Fruit fly (Drosophila melanogaster) whole organism, embryonic: Measurements from ENCODE around the gene CG6441.

Experiments used
- Antp ChIP-seq: fragments of 200-800 bp; sonication (Bioruptor generic); optimal IDR thresholded peaks from 3 replicates; lab custom pipeline; 2016; ENCODE audit warnings: missing biosample characterization, missing genetic modification characterization
- B-H1 ChIP-seq: fragments of 200-800 bp; sonication (Bioruptor generic); IDR thresholded peaks from 3 replicates; pipeline ENCODE4 v1.3.6; 2022; ENCODE audit warnings: missing biosample characterization, missing genetic modification characterization
- Bdp1 ChIP-seq: fragments of 200-800 bp; sonication (Bioruptor generic); optimal IDR thresholded peaks from 3 replicates; lab custom pipeline; 2016; ENCODE audit warnings: missing biosample characterization, missing genetic modification characterization
- Bgb ChIP-seq: fragments of 200-800 bp; sonication (Bioruptor generic); IDR thresholded peaks from 2 replicates; pipeline ENCODE4 v1.3.6; 2022; ENCODE audit warnings: missing biosample characterization, missing genetic modification characterization; ENCODE audit not compliant: partially characterized antibody
- CG10147 ChIP-seq: fragments of 200-800 bp; sonication (Bioruptor generic); optimal IDR thresholded peaks from 2 replicates; lab custom pipeline; 2019; ENCODE audit warnings: missing biosample characterization, mild to moderate bottlenecking, missing genetic modification characterization, moderate library complexity
- CG10543 ChIP-seq: fragments of 200-800 bp; sonication (Bioruptor generic); optimal IDR thresholded peaks from 3 replicates; lab custom pipeline; 2017; ENCODE audit warnings: missing biosample characterization, mild to moderate bottlenecking, missing genetic modification characterization, moderate library complexity
- CG11247 ChIP-seq: fragments of 200-800 bp; sonication (Bioruptor generic); IDR thresholded peaks from 2 replicates; pipeline ENCODE4 v1.3.6; 2022; ENCODE audit warnings: missing biosample characterization, missing genetic modification characterization
- CG12236 ChIP-seq: fragments of 200-800 bp; sonication (Bioruptor generic); optimal IDR thresholded peaks from 2 replicates; lab custom pipeline; 2016; ENCODE audit warnings: missing biosample characterization, missing genetic modification characterization
- CG12391 ChIP-seq: fragments of 200-800 bp; sonication (Bioruptor generic); optimal IDR thresholded peaks from 3 replicates; lab custom pipeline; 2018; ENCODE audit warnings: missing biosample characterization, mild to moderate bottlenecking, missing genetic modification characterization, moderate library complexity
- CG14667 ChIP-seq: fragments of 200-800 bp; sonication (Bioruptor generic); IDR thresholded peaks from 2 replicates; pipeline ENCODE4 v1.3.6; 2022; ENCODE audit warnings: missing biosample characterization, missing genetic modification characterization
- CG1792 ChIP-seq: fragments of 200-800 bp; sonication (Bioruptor generic); optimal IDR thresholded peaks from 2 replicates; lab custom pipeline; 2016; ENCODE audit warnings: missing biosample characterization, missing genetic modification characterization
- CG18476 ChIP-seq: fragments of 200-800 bp; sonication (Bioruptor generic); optimal IDR thresholded peaks from 2 replicates; lab custom pipeline; 2016; ENCODE audit warnings: missing biosample characterization, mild to moderate bottlenecking, missing genetic modification characterization
- CG18619 ChIP-seq: fragments of 200-800 bp; sonication (Bioruptor generic); optimal IDR thresholded peaks from 3 replicates; lab custom pipeline; 2017; ENCODE audit warnings: missing biosample characterization, mild to moderate bottlenecking, missing genetic modification characterization
- CG18764 ChIP-seq: fragments of 200-800 bp; sonication (Bioruptor generic); optimal IDR thresholded peaks from 3 replicates; lab custom pipeline; 2016; ENCODE audit warnings: missing biosample characterization, missing genetic modification characterization
- CG31224 ChIP-seq: fragments of 200-800 bp; sonication (Bioruptor generic); IDR thresholded peaks from 2 replicates; pipeline ENCODE4 v1.3.6; 2022; ENCODE audit warnings: missing biosample characterization, missing genetic modification characterization
- CG6689 ChIP-seq: fragments of 200-800 bp; sonication (Bioruptor generic); IDR thresholded peaks from 2 replicates; pipeline ENCODE4 v1.3.6; 2022; ENCODE audit warnings: missing biosample characterization, missing genetic modification characterization
- CG7786 ChIP-seq: fragments of 200-800 bp; sonication (Bioruptor generic); optimal IDR thresholded peaks from 2 replicates; lab custom pipeline; 2016; ENCODE audit warnings: missing biosample characterization, missing genetic modification characterization
- CG7839 ChIP-seq: fragments of 200-800 bp; sonication (Bioruptor generic); optimal IDR thresholded peaks from 3 replicates; lab custom pipeline; 2018; ENCODE audit warnings: missing biosample characterization, mild to moderate bottlenecking, missing genetic modification characterization, moderate library complexity
- CG9215 ChIP-seq: fragments of 200-800 bp; sonication (Bioruptor generic); IDR thresholded peaks from 2 replicates; pipeline ENCODE4 v1.3.6; 2022; ENCODE audit warnings: missing biosample characterization, missing genetic modification characterization
- CG9609 ChIP-seq: fragments of 200-800 bp; sonication (Bioruptor generic); optimal IDR thresholded peaks from 3 replicates; lab custom pipeline; 2016; ENCODE audit warnings: missing biosample characterization, missing genetic modification characterization
- Dek ChIP-seq: fragments of 200-800 bp; sonication (Bioruptor generic); optimal IDR thresholded peaks from 3 replicates; lab custom pipeline; 2019; ENCODE audit warnings: missing biosample characterization, mild to moderate bottlenecking, missing genetic modification characterization, moderate library complexity
- Dfd ChIP-seq, 2 experiments: fragments of >200 bp; optimal IDR thresholded peaks; 2 replicates each; lab custom pipeline; 2017; ENCODE audit warnings: missing biosample characterization in 2 of 2, missing genetic modification characterization in 2 of 2
- Dip2 ChIP-seq: fragments of 200-800 bp; sonication (Bioruptor generic); IDR thresholded peaks from 2 replicates; pipeline ENCODE4 v1.3.6; 2022; ENCODE audit warnings: missing biosample characterization, missing genetic modification characterization
- E2f1 ChIP-seq: fragments of 200-800 bp; sonication (Bioruptor generic); IDR thresholded peaks from 2 replicates; pipeline ENCODE4 v1.3.6; 2022; ENCODE audit warnings: missing biosample characterization, missing genetic modification characterization
- MBD-R2 ChIP-seq: fragments of 200-800 bp; sonication (Bioruptor generic); IDR thresholded peaks from 2 replicates; pipeline ENCODE4 v1.3.6; 2022; ENCODE audit warnings: missing biosample characterization, missing genetic modification characterization
- MTF-1 ChIP-seq: fragments of 200-800 bp; sonication (Bioruptor generic); optimal IDR thresholded peaks from 2 replicates; lab custom pipeline; 2018; ENCODE audit warnings: missing biosample characterization, mild to moderate bottlenecking, missing genetic modification characterization, borderline replicate concordance
- Pdp1 ChIP-seq, 2 experiments: fragments of 200-800 bp; sonication (Bioruptor generic); optimal IDR thresholded peaks; 3 replicates each; lab custom pipeline; 2016; ENCODE audit warnings: missing biosample characterization in 2 of 2, missing genetic modification characterization in 2 of 2, mild to moderate bottlenecking in 1 of 2, moderate library complexity in 1 of 2
- Side ChIP-seq: fragments of 200-800 bp; sonication (Bioruptor generic); optimal IDR thresholded peaks from 2 replicates; lab custom pipeline; 2016; ENCODE audit warnings: missing biosample characterization, missing genetic modification characterization
- Xrp1 ChIP-seq: fragments of 200-800 bp; sonication (Bioruptor generic); IDR thresholded peaks from 2 replicates; pipeline ENCODE4 v1.3.6; 2022; ENCODE audit warnings: missing biosample characterization, missing genetic modification characterization
- ara ChIP-seq: fragments of 200-800 bp; sonication (Bioruptor generic); IDR thresholded peaks from 2 replicates; pipeline ENCODE4 v1.3.6; 2022; ENCODE audit warnings: missing biosample characterization, missing genetic modification characterization
- bab2 ChIP-seq: fragments of 200-800 bp; sonication (Bioruptor generic); optimal IDR thresholded peaks from 2 replicates; lab custom pipeline; 2016; ENCODE audit warnings: missing biosample characterization, missing genetic modification characterization
- bowl ChIP-seq: fragments of 200-800 bp; sonication (Bioruptor generic); IDR thresholded peaks from 2 replicates; pipeline ENCODE4 v1.3.6; 2022; ENCODE audit warnings: missing biosample characterization, missing genetic modification characterization
- ci ChIP-seq: fragments of 200-800 bp; sonication (Bioruptor generic); IDR thresholded peaks from 3 replicates; pipeline ENCODE4 v1.3.6; 2022; ENCODE audit warnings: missing biosample characterization, missing genetic modification characterization
- corto ChIP-seq: fragments of 200-800 bp; sonication (Bioruptor generic); optimal IDR thresholded peaks from 2 replicates; lab custom pipeline; 2016; ENCODE audit warnings: missing biosample characterization, mild to moderate bottlenecking, missing genetic modification characterization, moderate library complexity
- dm ChIP-seq: fragments of 200-800 bp; sonication (Bioruptor generic); optimal IDR thresholded peaks from 3 replicates; lab custom pipeline; 2016; ENCODE audit warnings: missing biosample characterization, missing genetic modification characterization
- eve ChIP-seq, 2 experiments: fragments of >200 bp; optimal IDR thresholded peaks; 2 replicates each; lab custom pipeline; 2017; ENCODE audit warnings: missing biosample characterization in 2 of 2, missing genetic modification characterization in 2 of 2
- ewg ChIP-seq: fragments of 200-800 bp; sonication (Bioruptor generic); optimal IDR thresholded peaks from 3 replicates; lab custom pipeline; 2017; ENCODE audit warnings: mild to moderate bottlenecking, missing biosample characterization, missing genetic modification reagents, missing genetic modification characterization
- fd64A ChIP-seq: fragments of 200-800 bp; sonication (Bioruptor generic); optimal IDR thresholded peaks from 3 replicates; lab custom pipeline; 2018; ENCODE audit warnings: missing biosample characterization, mild to moderate bottlenecking, missing genetic modification characterization
- ftz-f1 ChIP-seq: fragments of 200-800 bp; sonication (Bioruptor generic); optimal IDR thresholded peaks from 2 replicates; lab custom pipeline; 2016; ENCODE audit warnings: missing biosample characterization, missing genetic modification characterization
- gro ChIP-seq: fragments of 200-800 bp; sonication (Bioruptor generic); optimal IDR thresholded peaks from 2 replicates; lab custom pipeline; 2016; ENCODE audit warnings: missing biosample characterization, missing genetic modification characterization
- gt ChIP-seq: fragments of 200-800 bp; sonication (Bioruptor generic); IDR thresholded peaks from 2 replicates; pipeline ENCODE4 v1.3.6; 2022; ENCODE audit warnings: missing biosample characterization, missing genetic modification characterization
- ham ChIP-seq: fragments of 200-800 bp; sonication (Bioruptor generic); IDR thresholded peaks from 2 replicates; pipeline ENCODE4 v1.3.6; 2022; ENCODE audit warnings: missing biosample characterization, missing genetic modification characterization
- ind ChIP-seq: fragments of 200-800 bp; sonication (Bioruptor generic); optimal IDR thresholded peaks from 3 replicates; lab custom pipeline; 2016; ENCODE audit warnings: missing biosample characterization, missing genetic modification characterization
- insv ChIP-seq, 2 experiments: fragments of 200-800 bp; sonication (Bioruptor generic); optimal IDR thresholded peaks; 3 replicates each; lab custom pipeline; 2016 to 2018; ENCODE audit warnings: missing biosample characterization in 2 of 2, missing genetic modification characterization in 2 of 2
- phol ChIP-seq: fragments of 200-800 bp; sonication (Bioruptor generic); optimal IDR thresholded peaks from 3 replicates; lab custom pipeline; 2018; ENCODE audit warnings: missing biosample characterization, mild to moderate bottlenecking, missing genetic modification characterization, moderate library complexity
- repo ChIP-seq: fragments of 200-800 bp; sonication (Bioruptor generic); optimal IDR thresholded peaks from 2 replicates; lab custom pipeline; 2016; ENCODE audit warnings: missing biosample characterization, missing genetic modification characterization
- sens-2 ChIP-seq: fragments of 200-800 bp; sonication (Bioruptor generic); IDR thresholded peaks from 2 replicates; pipeline ENCODE4 v1.3.6; 2022; ENCODE audit warnings: missing biosample characterization, missing genetic modification characterization
- shn ChIP-seq: fragments of 200-800 bp; sonication (Bioruptor generic); optimal IDR thresholded peaks from 3 replicates; lab custom pipeline; 2016; ENCODE audit warnings: missing biosample characterization, missing genetic modification characterization
- sob ChIP-seq: fragments of 200-800 bp; sonication (Bioruptor generic); IDR thresholded peaks from 2 replicates; pipeline ENCODE4 v1.3.6; 2022; ENCODE audit warnings: missing biosample characterization, missing genetic modification characterization
- vnd ChIP-seq: fragments of 200-800 bp; sonication (Bioruptor generic); IDR thresholded peaks from 3 replicates; pipeline ENCODE4 v1.3.6; 2022; ENCODE audit warnings: missing biosample characterization, missing genetic modification characterization; ENCODE audit not compliant: partially characterized antibody

The CG6441 gene

DNA sequence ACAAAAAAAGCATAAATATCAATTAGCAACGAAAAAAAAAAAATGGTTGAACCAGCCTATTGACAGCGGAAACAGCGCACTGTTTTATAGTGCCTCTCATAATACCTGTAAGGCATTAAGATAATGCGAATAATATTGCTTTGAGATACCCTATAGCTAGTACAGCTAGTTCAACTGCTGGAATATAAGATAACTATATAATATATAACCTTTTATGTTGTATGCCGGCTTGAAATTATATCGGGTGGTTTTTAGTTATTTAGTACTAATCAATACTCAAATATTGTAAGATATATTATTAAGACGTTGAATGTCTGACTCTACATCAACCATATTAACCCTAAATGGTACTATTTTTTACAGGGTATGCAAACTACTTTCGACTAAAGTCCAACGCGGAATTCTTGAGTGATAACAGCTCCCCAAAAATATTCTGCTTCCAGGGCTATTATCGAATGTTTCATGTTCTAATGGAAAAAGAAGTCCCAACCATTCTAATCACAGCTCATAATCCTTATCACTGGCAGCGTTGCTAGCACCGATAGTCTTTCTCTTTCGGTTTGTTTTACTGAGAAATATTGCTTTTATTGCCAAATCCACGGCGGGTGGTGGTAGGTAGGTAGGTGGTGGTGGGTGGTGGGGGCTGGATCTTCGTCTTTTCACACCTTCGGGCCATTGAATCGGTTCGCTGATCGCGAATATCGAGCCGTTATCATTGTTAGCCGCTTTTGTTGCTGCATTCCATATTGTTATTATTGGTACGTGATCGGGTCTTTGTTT, 40.4 kb upstream of the CG6441 start (continued):
- TF ChIP-seq dm (GFP tag; lab: Kevin White, UChicago) (no peak), Dip2 (GFP tag; lab: Robert Waterston, UW) (no peak), CG9609 (GFP tag; lab: Kevin White, UChicago) (no peak), Bgb (no peak), eve (GFP tag; optimal IDR thresholded peaks at IDR 0.05; lab: Kevin White, UChicago) (peak in 1 of 2 experiments; percentile 56), phol (peak; percentile 40), bab2 (peak; percentile 53), sens-2 (GFP tag; lab: Robert Waterston, UW) (peak; percentile 13; the same call in 1 of the 2 replicates), vnd (GFP tag; lab: Robert Waterston, UW) (no peak), CG12236 (no peak), gro (no peak), E2f1 (GFP tag; lab: Robert Waterston, UW) (peak; percentile 71), shn (no peak), CG11247 (GFP tag; lab: Robert Waterston, UW) (peak; percentile 83), CG9215 (GFP tag; lab: Robert Waterston, UW) (peak; percentile 73), Antp (no peak), MTF-1 (GFP tag; lab: Kevin White, UChicago) (no peak), ham (peak; percentile 84; the same call in 1 of the 2 replicates), ci (peak; percentile 75; the same call in 2 of the 3 replicates), corto (GFP tag; lab: Kevin White, UChicago) (no peak), CG10147 (GFP tag; lab: Kevin White, UChicago) (peak; percentile 18), insv (GFP tag; optimal IDR thresholded peaks at IDR 0.05; lab: Kevin White, UChicago) (peak in 1 of 2 experiments; percentile 34), Dek (tag; lab: Kevin White, UChicago) (peak; percentile 91), ind (GFP tag; lab: Kevin White, UChicago) (no peak), CG31224 (GFP tag; lab: Robert Waterston, UW) (peak; percentile 72), CG1792 (no peak), CG18619 (peak; percentile 74), CG6689 (GFP tag; lab: Robert Waterston, UW) (peak; percentile 46; the same call in 1 of the 2 replicates), ara (peak; percentile 16; the same call in 1 of the 2 replicates), fd64A (GFP tag; lab: Kevin White, UChicago) (no peak), MBD-R2 (GFP tag; lab: Robert Waterston, UW) (peak; percentile 75; the same call in 1 of the 2 replicates), sob (peak; percentile 89), B-H1 (GFP tag; lab: Robert Waterston, UW) (peak; percentile 71), CG7839 (tag; lab: Kevin White, UChicago) (peak; percentile 86), repo (GFP tag; lab: Kevin White, UChicago) (no peak), Bdp1 (no peak), CG14667 (GFP tag; lab: Robert Waterston, UW) (peak; percentile 33; the same call in 1 of the 2 replicates), Pdp1 (GFP tag; optimal IDR thresholded peaks at IDR 0.05; lab: Kevin White, UChicago) (peak; percentile 14 to 31), CG18764 (GFP tag; lab: Kevin White, UChicago) (no peak), bowl (GFP tag; lab: Robert Waterston, UW) (peak; percentile 73), ewg (GFP tag; lab: Kevin White, UChicago) (peak; percentile 25), Dfd (GFP tag; optimal IDR thresholded peaks at IDR 0.05; lab: Kevin White, UChicago) (no peak), CG7786 (GFP tag; lab: Kevin White, UChicago) (peak; percentile 17), CG12391 (tag; lab: Kevin White, UChicago) (peak; percentile 85), CG18476 (GFP tag; lab: Kevin White, UChicago) (peak; percentile 71), Xrp1 (GFP tag; lab: Robert Waterston, UW) (peak; percentile 71), Side (no peak), ftz-f1 (GFP tag; lab: Kevin White, UChicago) (no peak), CG10543 (GFP tag; lab: Kevin White, UChicago) (peak; percentile 59), gt (no peak)
